Fruit fly (Drosophila melanogaster) whole organism: ENCODE measurements around the gene CG12010.

Experiments used
- Dll ChIP-seq: fragments of >200 bp; optimal IDR thresholded peaks from 2 replicates; lab custom pipeline; 2017
- pan ChIP-seq: fragments of >200 bp; optimal IDR thresholded peaks from 2 replicates; lab custom pipeline; 2017

- TF ChIP-seq Dll (no peak), pan (lab: Kevin White, UChicago) (no peak)
Observed at dm6 chr3L:3406307-3407061, 32.4 kb downstream of the CG12010 start.
